Worm (Caenorhabditis elegans): ENCODE data around the gene cbd-1.
"Not testable (repeated sequence)": the region's sequence is repeated elsewhere in the genome, so short reads cannot be mapped to it uniquely, and the experiment has no call there.

ce11 chrIV:11416724-11417123 is 43.9 kb downstream of the cbd-1 start, which contains the start of gene F22B3.5:
- not testable (repeated sequence) for TF ChIP-seq snpc-4, hlh-1, nhr-2, unc-39 (tag; optimal IDR thresholded peaks at IDR 0.05)

All from whole organism, mixed stage, embryonic.